Worm (Caenorhabditis elegans) whole organism, L1 larva: ENCODE data around the gene Y75B12B.10.
A peak's percentile ranks its signal among the peaks of the same experiment; 100 is the strongest.

Experiments used
- C34B4.2 ChIP-seq: sonication (generic microtip); optimal IDR thresholded peaks from 2 replicates; lab custom pipeline; 2017; ENCODE audit warnings: mild to moderate bottlenecking, missing genetic modification characterization, missing compliant biosample characterization
- aha-1 ChIP-seq: fragments of 150-350 bp; optimal IDR thresholded peaks from 2 replicates; lab custom pipeline; 2014; ENCODE audit warnings: missing biosample characterization, missing genetic modification characterization
- aly-2 ChIP-seq: fragments of 150-350 bp; optimal IDR thresholded peaks from 2 replicates; lab custom pipeline; 2014; ENCODE audit warnings: missing biosample characterization, missing genetic modification characterization
- ama-1 ChIP-seq: fragments of 150-350 bp; optimal IDR thresholded peaks from 2 replicates; lab custom pipeline; 2014
- blmp-1 ChIP-seq: fragments of 150-350 bp; optimal IDR thresholded peaks from 2 replicates; lab custom pipeline; 2014; ENCODE audit warnings: missing biosample characterization, missing genetic modification characterization
- ceh-8 ChIP-seq: fragments of 200-800 bp; sonication (Bioruptor generic); optimal IDR thresholded peaks from 2 replicates; lab custom pipeline; 2018; ENCODE audit warnings: mild to moderate bottlenecking, missing genetic modification characterization, moderate library complexity, missing compliant biosample characterization
- ceh-82 ChIP-seq, 3 experiments: fragments of 150-350 bp in 1 of 3; sonication (generic microtip) in 2 of 3; optimal IDR thresholded peaks; 2 replicates each; lab custom pipeline; 2014 to 2017; ENCODE audit warnings: missing biosample characterization in 3 of 3, missing genetic modification characterization in 3 of 3
- ceh-90 ChIP-seq: sonication (generic microtip); optimal IDR thresholded peaks from 2 replicates; lab custom pipeline; 2016; ENCODE audit warnings: missing genetic modification characterization, missing compliant biosample characterization
- dpl-1 ChIP-seq, 3 experiments: fragments of 150-350 bp in 2 of 3; sonication (generic microtip) in 1 of 3; optimal IDR thresholded peaks; 2 replicates each; lab custom pipeline; 2014 to 2017; ENCODE audit warnings: missing biosample characterization in 3 of 3, missing genetic modification characterization in 3 of 3, missing genetic modification reagents in 3 of 3
- efl-1 ChIP-seq, 4 experiments: fragments of 150-350 bp; optimal IDR thresholded peaks in 3 of 4; peaks in 1 of 4; 1 replicate in 1 of 4; 2 replicates in 3 of 4; lab custom pipeline; 2014; ENCODE audit warnings: missing biosample characterization in 2 of 4, missing genetic modification characterization in 2 of 4, missing genetic modification reagents in 2 of 4
- egl-13 ChIP-seq: sonication (generic microtip); optimal IDR thresholded peaks from 2 replicates; lab custom pipeline; 2016; ENCODE audit warnings: missing genotype, missing genetic modification reagents, missing genetic modification characterization, missing compliant biosample characterization
- egl-27 ChIP-seq, 2 experiments: fragments of 150-350 bp in 1 of 2; sonication (generic microtip); optimal IDR thresholded peaks; 3 replicates each; lab custom pipeline; 2017 to 2018; ENCODE audit warnings: missing biosample characterization in 2 of 2, missing genetic modification characterization in 2 of 2, missing genetic modification reagents in 2 of 2
- elt-3 ChIP-seq, 6 experiments: fragments of 150-350 bp in 1 of 6; sonication (generic microtip); optimal IDR thresholded peaks; 2 replicates each; lab custom pipeline; 2017 to 2018; ENCODE audit warnings: missing biosample characterization in 6 of 6, missing genetic modification characterization in 6 of 6, inconsistent platforms in 1 of 6
- fkh-10 ChIP-seq: sonication (generic microtip); optimal IDR thresholded peaks from 2 replicates; lab custom pipeline; 2017; ENCODE audit warnings: missing biosample characterization, missing genetic modification reagents, missing genetic modification characterization
- fkh-4 ChIP-seq: sonication (generic microtip); optimal IDR thresholded peaks from 2 replicates; lab custom pipeline; 2016; ENCODE audit warnings: missing compliant biosample characterization, missing genetic modification characterization, borderline replicate concordance
- fkh-8 ChIP-seq: sonication (generic microtip); optimal IDR thresholded peaks from 2 replicates; lab custom pipeline; 2016; ENCODE audit warnings: mild to moderate bottlenecking, missing genetic modification characterization, missing compliant biosample characterization
- fos-1 ChIP-seq: fragments of 150-350 bp; optimal IDR thresholded peaks from 2 replicates; lab custom pipeline; 2014; ENCODE audit warnings: missing biosample characterization, missing genetic modification characterization
- grh-1 ChIP-seq: fragments of 200-800 bp; sonication (Bioruptor generic); IDR thresholded peaks from 2 replicates; pipeline ENCODE4 v1.3.6; 2022; ENCODE audit warnings: missing genetic modification reagents, missing genetic modification characterization, missing compliant biosample characterization
- hlh-4 ChIP-seq: sonication (generic microtip); optimal IDR thresholded peaks from 2 replicates; lab custom pipeline; 2016; ENCODE audit warnings: mild to moderate bottlenecking, missing genetic modification characterization, missing compliant biosample characterization
- hpl-2 ChIP-seq: fragments of 150-350 bp; optimal IDR thresholded peaks from 2 replicates; lab custom pipeline; 2014; ENCODE audit warnings: missing biosample characterization, missing genetic modification reagents, missing genetic modification characterization
- lin-14 ChIP-seq: fragments of 200-800 bp; sonication (Bioruptor generic); optimal IDR thresholded peaks from 2 replicates; lab custom pipeline; 2018; ENCODE audit warnings: mild to moderate bottlenecking, missing genetic modification characterization, moderate library complexity, missing compliant biosample characterization
- lin-15B ChIP-seq: fragments of 150-350 bp; sonication (generic microtip); optimal IDR thresholded peaks from 3 replicates; lab custom pipeline; 2014; ENCODE audit warnings: missing biosample characterization, missing genetic modification characterization
- lin-39 ChIP-seq: fragments of 150-350 bp; optimal IDR thresholded peaks from 2 replicates; lab custom pipeline; 2014; ENCODE audit warnings: missing biosample characterization, missing genetic modification reagents, missing genetic modification characterization
- lir-3 ChIP-seq: sonication (generic microtip); optimal IDR thresholded peaks from 2 replicates; lab custom pipeline; 2016; ENCODE audit warnings: mild to moderate bottlenecking, missing genetic modification characterization, moderate library complexity, missing compliant biosample characterization; ENCODE audit not compliant: poor library complexity
- lsy-2 ChIP-seq, 2 experiments: fragments of 150-350 bp; optimal IDR thresholded peaks; 2 replicates each; lab custom pipeline; 2014; ENCODE audit warnings: missing biosample characterization in 2 of 2, missing genetic modification characterization in 2 of 2
- mdl-1 ChIP-seq, 2 experiments: fragments of 150-350 bp; optimal IDR thresholded peaks; 2 replicates each; lab custom pipeline; 2014 to 2017; ENCODE audit warnings: missing biosample characterization in 2 of 2, missing genetic modification characterization in 2 of 2, inconsistent platforms in 1 of 2
- mef-2 ChIP-seq: fragments of 150-350 bp; optimal IDR thresholded peaks from 2 replicates; lab custom pipeline; 2014; ENCODE audit warnings: missing biosample characterization, missing genetic modification characterization
- nhr-11 ChIP-seq: fragments of 150-350 bp; optimal IDR thresholded peaks from 2 replicates; lab custom pipeline; 2014; ENCODE audit warnings: missing biosample characterization, missing genetic modification characterization
- nhr-19 ChIP-seq: fragments of 200-800 bp; sonication (Bioruptor generic); conservative IDR thresholded peaks from 2 replicates; pipeline ENCODE4 v1.3.6; 2022; ENCODE audit warnings: missing genetic modification characterization, missing compliant biosample characterization
- nhr-20 ChIP-seq: sonication (generic microtip); optimal IDR thresholded peaks from 2 replicates; lab custom pipeline; 2016; ENCODE audit warnings: mild to moderate bottlenecking, missing genetic modification characterization, missing compliant biosample characterization
- nhr-77 ChIP-seq: fragments of 150-350 bp; optimal IDR thresholded peaks from 2 replicates; lab custom pipeline; 2014; ENCODE audit warnings: missing biosample characterization, missing genetic modification characterization
- nhr-84 ChIP-seq: sonication (generic microtip); optimal IDR thresholded peaks from 2 replicates; lab custom pipeline; 2017; ENCODE audit warnings: missing biosample characterization, missing genetic modification characterization
- nhr-85 ChIP-seq: sonication (generic microtip); peaks from one replicate; lab custom pipeline; 2016; ENCODE audit warnings: missing genetic modification characterization, inconsistent platforms, missing compliant biosample characterization
- pax-3 ChIP-seq: fragments of 200-800 bp; sonication (Bioruptor generic); optimal IDR thresholded peaks from 2 replicates; lab custom pipeline; 2018; ENCODE audit warnings: mild to moderate bottlenecking, missing genetic modification characterization, moderate library complexity, missing compliant biosample characterization
- rnt-1 ChIP-seq: sonication (generic microtip); optimal IDR thresholded peaks from 2 replicates; lab custom pipeline; 2016; ENCODE audit warnings: mild to moderate bottlenecking, missing genetic modification characterization, moderate library complexity, missing compliant biosample characterization
- snpc-4 ChIP-seq: fragments of 150-350 bp; optimal IDR thresholded peaks from 2 replicates; lab custom pipeline; 2014; ENCODE audit warnings: missing biosample characterization, missing genetic modification characterization
- sox-4 ChIP-seq: sonication (generic microtip); optimal IDR thresholded peaks from 2 replicates; lab custom pipeline; 2016; ENCODE audit warnings: missing genetic modification characterization, missing compliant biosample characterization
- unc-62 ChIP-seq: fragments of 150-350 bp; optimal IDR thresholded peaks from 2 replicates; lab custom pipeline; 2014; ENCODE audit warnings: missing biosample characterization, missing genetic modification reagents, missing genetic modification characterization
- unc-86 ChIP-seq: sonication (generic microtip); optimal IDR thresholded peaks from 2 replicates; lab custom pipeline; 2016; ENCODE audit warnings: missing genetic modification characterization, missing compliant biosample characterization
- xbp-1 ChIP-seq: sonication (generic microtip); optimal IDR thresholded peaks from 2 replicates; lab custom pipeline; 2016; ENCODE audit warnings: missing genetic modification characterization, missing compliant biosample characterization
- ztf-11 ChIP-seq, 2 experiments: sonication (generic microtip); optimal IDR thresholded peaks; 2 replicates each; lab custom pipeline; 2016 to 2017; ENCODE audit warnings: missing genetic modification characterization in 2 of 2, missing biosample characterization in 1 of 2, missing compliant biosample characterization in 1 of 2
- ztf-4 ChIP-seq: fragments of 150-350 bp; optimal IDR thresholded peaks from 2 replicates; lab custom pipeline; 2014; ENCODE audit warnings: missing biosample characterization, missing genetic modification characterization

Y75B12B.10 gene

DNA sequence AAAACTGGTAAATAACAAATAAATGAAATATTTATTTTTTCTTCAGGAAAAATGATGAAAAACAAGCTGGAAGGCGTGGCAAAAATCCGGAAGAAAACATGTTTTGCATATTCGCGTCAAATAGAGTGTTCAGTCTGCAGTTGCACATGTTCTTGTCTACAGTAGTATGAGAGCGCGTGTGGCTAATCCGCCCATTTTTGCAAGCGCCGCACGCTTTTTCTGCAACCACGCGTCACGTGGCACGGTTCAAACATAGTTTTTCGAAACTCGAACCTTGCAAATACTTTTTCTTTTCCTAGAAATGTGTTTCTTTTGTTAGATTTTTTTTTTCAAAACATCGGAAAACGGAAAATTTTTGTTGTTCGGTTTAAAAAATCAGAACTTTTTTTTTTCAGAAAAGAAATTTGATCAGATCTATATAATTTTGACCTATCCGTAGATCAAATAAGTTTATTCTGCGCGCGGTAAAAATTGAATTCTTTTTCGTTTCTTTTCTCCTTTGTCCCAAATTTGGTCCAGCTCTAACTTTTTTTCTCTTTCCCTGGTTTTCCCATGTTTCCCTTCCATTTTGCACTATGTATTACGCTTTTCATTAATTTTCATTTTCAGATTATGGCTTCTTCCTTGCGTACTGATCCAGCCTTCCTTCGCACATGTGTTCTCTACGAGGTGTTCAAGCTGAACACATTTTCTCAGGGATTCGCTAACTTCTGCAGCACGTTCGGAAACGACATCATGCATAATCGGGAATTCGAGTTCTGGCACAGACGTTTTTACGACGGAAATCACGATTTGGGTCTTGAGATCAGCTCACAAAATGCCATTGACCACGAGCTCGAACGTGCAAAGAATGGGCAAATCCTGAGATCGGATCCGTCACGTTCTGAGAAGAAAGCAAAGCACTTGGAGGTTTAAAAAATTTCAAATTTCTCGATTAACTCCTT lies 15.5 kb upstream of the Y75B12B.10 start, which contains the start of gene Y75B12B.1:
Y75B12B.1 (plus strand) TSS at position 603 of the 944 bp plus-strand sequence.
- TF ChIP-seq fkh-4 (tag; lab: Kevin White, UChicago) (no peak), nhr-77 (tag; lab: Kevin White, UChicago) (no peak), unc-62 (GFP tag; lab: Kevin White, UChicago) (no peak), dpl-1 (GFP tag; optimal IDR thresholded peaks at IDR 0.05; lab: Kevin White, UChicago) (no peak), rnt-1 (tag; lab: Kevin White, UChicago) (no peak), lin-15B (tag; lab: Kevin White, UChicago) (no peak), snpc-4 (tag; lab: Kevin White, UChicago) (no peak), efl-1 (optimal IDR thresholded peaks at IDR 0.05; lab: Kevin White, UChicago) (no peak), efl-1 (GFP tag; optimal IDR thresholded peaks at IDR 0.05 in 1 of 2; lab: Kevin White, UChicago) (peak in 1 of 2 experiments; percentile 90), ztf-4 (tag; lab: Kevin White, UChicago) (no peak)
- TF ChIP-seq, all 84 proteins: peak for 1

DNA sequence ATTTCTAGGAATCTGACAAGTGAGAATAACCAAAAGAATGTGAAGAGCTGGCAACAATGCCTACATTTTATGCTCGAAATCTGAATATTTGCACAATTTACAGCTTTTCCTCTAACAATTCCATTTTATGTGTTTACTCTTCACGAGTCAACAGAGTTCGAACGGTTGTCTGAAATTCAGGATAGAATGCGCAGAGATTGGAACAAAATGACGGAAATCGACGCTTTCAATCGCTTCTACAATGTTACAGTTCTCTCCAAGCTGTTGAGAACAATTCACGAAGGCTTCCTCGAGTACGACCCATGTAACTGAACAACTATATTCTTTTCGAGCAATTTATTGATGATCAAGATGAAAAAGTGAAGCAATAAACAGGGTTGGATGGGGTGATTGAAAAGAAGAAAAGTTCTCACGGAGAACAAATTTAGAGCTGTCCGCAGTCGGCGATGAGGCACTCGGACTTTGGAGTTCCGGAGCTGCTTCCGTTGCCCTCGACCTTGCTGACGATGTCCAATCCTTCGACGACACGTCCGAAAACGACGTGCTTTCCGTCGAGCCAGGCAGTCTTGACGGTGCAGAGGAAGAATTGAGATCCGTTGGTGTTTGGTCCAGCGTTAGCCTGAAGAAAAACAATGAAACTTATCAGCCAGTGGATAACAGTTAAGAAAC lies 13.5 kb upstream of the Y75B12B.10 start, which contains the start of gene Y75B12B.3:
Y75B12B.3 (minus strand) TSS at position 21 of the 669 bp plus-strand sequence.
- TF ChIP-seq ama-1 (peak; percentile 93), grh-1 (GFP tag; lab: Robert Waterston, UW) (0 out of 2 replicates have a peak, but pooled peaks have one; percentile 15), nhr-20 (no peak), sox-4 (no peak), snpc-4 (tag; lab: Kevin White, UChicago) (no peak), hlh-4 (tag; lab: Kevin White, UChicago) (no peak), fkh-8 (tag; lab: Kevin White, UChicago) (no peak), ztf-11 (tag; optimal IDR thresholded peaks at IDR 0.05; lab: Kevin White, UChicago) (no peak), lir-3 (tag; lab: Kevin White, UChicago) (no peak), elt-3 (tag; optimal IDR thresholded peaks at IDR 0.05; lab: Kevin White, UChicago) (no peak), aly-2 (tag; lab: Kevin White, UChicago) (peak; percentile 48), blmp-1 (tag; lab: Kevin White, UChicago) (no peak), nhr-85 (peak; percentile 51), egl-27 (tag; optimal IDR thresholded peaks at IDR 0.05; lab: Kevin White, UChicago) (no peak), pax-3 (tag; lab: Kevin White, UChicago) (peak; percentile 26), mef-2 (no peak), unc-86 (tag; lab: Kevin White, UChicago) (no peak), lin-39 (tag; lab: Kevin White, UChicago) (no peak), xbp-1 (no peak), mdl-1 (tag; optimal IDR thresholded peaks at IDR 0.05; lab: Kevin White, UChicago) (no peak), ceh-90 (tag; lab: Kevin White, UChicago) (no peak), efl-1 (optimal IDR thresholded peaks at IDR 0.05; lab: Kevin White, UChicago) (no peak), efl-1 (GFP tag; optimal IDR thresholded peaks at IDR 0.05 in 1 of 2; lab: Kevin White, UChicago) (peak in 1 of 2 experiments; percentile 58), nhr-84 (tag; lab: Kevin White, UChicago) (no peak), rnt-1 (tag; lab: Kevin White, UChicago) (no peak), fkh-10 (no peak)

DNA sequence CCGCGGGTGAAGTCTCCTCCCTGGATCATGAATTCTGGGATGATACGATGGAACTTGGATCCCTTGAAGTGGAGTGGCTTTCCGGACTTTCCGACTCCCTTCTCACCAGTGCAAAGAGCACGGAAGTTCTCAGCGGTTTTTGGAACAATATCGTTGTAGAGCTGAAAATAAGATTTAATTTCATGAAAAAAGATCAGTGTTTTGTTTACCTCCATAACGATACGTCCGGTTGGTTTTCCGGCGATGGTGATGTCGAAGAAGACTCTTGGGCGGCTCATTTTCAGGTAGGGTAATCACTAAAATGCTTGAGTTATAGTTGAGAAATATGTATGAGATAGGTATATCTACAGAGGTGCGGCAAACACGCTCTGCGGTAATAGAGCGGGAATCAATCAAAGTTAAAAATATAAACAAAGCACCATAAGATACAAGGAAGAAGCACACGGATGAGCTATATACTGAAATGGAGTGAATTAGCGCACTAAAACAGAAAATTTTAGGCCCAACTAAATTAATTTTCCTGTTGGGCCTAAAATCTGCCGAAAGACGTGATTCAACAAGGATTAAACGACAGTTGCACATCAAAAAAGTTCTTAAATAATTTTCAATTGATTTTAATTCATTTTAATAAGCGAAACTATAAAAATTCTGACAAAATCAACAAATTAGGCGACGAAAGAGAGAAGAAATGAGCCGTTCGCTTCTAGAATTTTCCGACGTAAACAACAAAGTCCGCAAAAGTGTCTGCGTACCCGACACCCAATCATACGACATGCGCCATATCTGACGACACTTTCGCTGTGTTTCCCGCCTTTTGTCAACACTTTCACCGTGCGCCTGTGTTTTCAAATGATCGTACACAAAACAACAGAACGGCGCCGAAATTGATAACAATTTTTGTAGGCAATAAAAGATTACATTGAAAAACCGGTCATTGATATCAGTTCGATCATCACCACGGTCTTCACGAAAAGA lies 12.5 kb upstream of the Y75B12B.10 start, which contains the start of the genes cyn-7 and bath-36:
cyn-7 (minus strand) TSS at position 296 of the 975 bp plus-strand sequence.
bath-36 (plus strand) TSS at position 806 of the 975 bp plus-strand sequence.
- TF ChIP-seq fos-1 (peak; percentile 40), C34B4.2 (tag; lab: Kevin White, UChicago) (no peak), ceh-8 (no peak), efl-1 (optimal IDR thresholded peaks at IDR 0.05; lab: Kevin White, UChicago) (peak; percentile 75 to 84), efl-1 (GFP tag; optimal IDR thresholded peaks at IDR 0.05 in 1 of 2; lab: Kevin White, UChicago) (peak; percentile 82 to 98), hpl-2 (GFP tag; lab: Kevin White, UChicago) (no peak), aha-1 (tag; lab: Kevin White, UChicago) (no peak), nhr-11 (tag; lab: Kevin White, UChicago) (peak; percentile 31), lsy-2 (tag; optimal IDR thresholded peaks at IDR 0.05; lab: Kevin White, UChicago) (peak; percentile 76 to 81), ceh-82 (tag; optimal IDR thresholded peaks at IDR 0.05; lab: Kevin White, UChicago) (peak; percentile 58 to 76 (median 71)), pax-3 (tag; lab: Kevin White, UChicago) (peak; percentile 71), fkh-8 (tag; lab: Kevin White, UChicago) (peak; percentile 86), egl-13 (tag; lab: Kevin White, UChicago) (peak; percentile 75), lin-14 (GFP tag; lab: Kevin White, UChicago) (peak; percentile 93), nhr-19 (GFP tag; lab: Robert Waterston, UW) (peak; percentile 87)
